Fruit fly (Drosophila melanogaster) whole organism, embryonic: Measurements from ENCODE around the gene CG31904.

Source experiments
- CG1024 ChIP-seq: fragments of 200-800 bp; sonication (Bioruptor generic); IDR thresholded peaks from 2 replicates; pipeline ENCODE4 v1.3.6; 2022; ENCODE audit warnings: missing biosample characterization, missing genetic modification characterization
- CG12071 ChIP-seq: fragments of 200-800 bp; sonication (Bioruptor generic); optimal IDR thresholded peaks from 3 replicates; lab custom pipeline; 2018; ENCODE audit warnings: missing biosample characterization, mild to moderate bottlenecking, missing genetic modification characterization
- CG12659 ChIP-seq: fragments of 200-800 bp; sonication (Bioruptor generic); optimal IDR thresholded peaks from 3 replicates; lab custom pipeline; 2017; ENCODE audit warnings: mild to moderate bottlenecking, missing biosample characterization, missing genetic modification reagents, missing genetic modification characterization
- CG15073 ChIP-seq: fragments of 200-800 bp; sonication (Bioruptor generic); optimal IDR thresholded peaks from 2 replicates; lab custom pipeline; 2016; ENCODE audit warnings: missing biosample characterization, missing genetic modification characterization
- CG1602 ChIP-seq: fragments of 200-800 bp; sonication (Bioruptor generic); optimal IDR thresholded peaks from 3 replicates; lab custom pipeline; 2016; ENCODE audit warnings: missing biosample characterization, missing genetic modification characterization
- CG1603 ChIP-seq: fragments of 200-800 bp; sonication (Bioruptor generic); optimal IDR thresholded peaks from 2 replicates; lab custom pipeline; 2019; ENCODE audit warnings: missing biosample characterization, mild to moderate bottlenecking, missing genetic modification characterization, moderate library complexity
- CG32532 ChIP-seq: fragments of 200-800 bp; sonication (Bioruptor generic); IDR thresholded peaks from 2 replicates; pipeline ENCODE4 v1.3.6; 2022; ENCODE audit warnings: missing biosample characterization, missing genetic modification characterization
- CG34376 ChIP-seq: fragments of 200-800 bp; sonication (Bioruptor generic); optimal IDR thresholded peaks from 2 replicates; lab custom pipeline; 2018; ENCODE audit warnings: missing biosample characterization, mild to moderate bottlenecking, missing genetic modification characterization
- CG7372 ChIP-seq: fragments of 200-800 bp; sonication (Bioruptor generic); IDR thresholded peaks from 2 replicates; pipeline ENCODE4 v1.3.6; 2022; ENCODE audit warnings: missing biosample characterization, missing genetic modification characterization
- CG8359 ChIP-seq: fragments of 200-800 bp; sonication (Bioruptor generic); optimal IDR thresholded peaks from 2 replicates; lab custom pipeline; 2017; ENCODE audit warnings: missing biosample characterization, mild to moderate bottlenecking, missing genetic modification characterization, borderline replicate concordance
- CG9817 ChIP-seq: fragments of 200-800 bp; sonication (Bioruptor generic); optimal IDR thresholded peaks from 2 replicates; lab custom pipeline; 2018; ENCODE audit warnings: missing biosample characterization, mild to moderate bottlenecking, missing genetic modification characterization, moderate library complexity
- D ChIP-seq, 2 experiments: fragments of 200-800 bp in 1 of 2; fragments of >200 bp in 1 of 2; sonication (Bioruptor generic) in 1 of 2; optimal IDR thresholded peaks; 2 replicates in 1 of 2; 3 replicates in 1 of 2; lab custom pipeline; 2017; ENCODE audit warnings: mild to moderate bottlenecking in 1 of 2, missing biosample characterization in 1 of 2, missing genetic modification characterization in 1 of 2, missing genetic modification reagents in 1 of 2
- Ets65A ChIP-seq: fragments of 200-800 bp; sonication (Bioruptor generic); peaks from one replicate; lab custom pipeline; 2016; ENCODE audit warnings: missing biosample characterization, missing genetic modification characterization
- Fer1 ChIP-seq: fragments of 200-800 bp; sonication (Bioruptor generic); optimal IDR thresholded peaks from 2 replicates; lab custom pipeline; 2017; ENCODE audit warnings: missing biosample characterization, mild to moderate bottlenecking, missing genetic modification characterization
- Hr78 ChIP-seq, 2 experiments: fragments of 200-800 bp in 1 of 2; fragments of >200 bp in 1 of 2; sonication (Bioruptor generic) in 1 of 2; optimal IDR thresholded peaks; 2 replicates each; lab custom pipeline; 2017 to 2019; ENCODE audit warnings: missing biosample characterization in 2 of 2, missing genetic modification characterization in 2 of 2, mild to moderate bottlenecking in 1 of 2, moderate library complexity in 1 of 2
- Jarid2 ChIP-seq: fragments of 200-800 bp; sonication (Bioruptor generic); optimal IDR thresholded peaks from 3 replicates; lab custom pipeline; 2017; ENCODE audit warnings: mild to moderate bottlenecking, missing biosample characterization, missing genetic modification reagents, missing genetic modification characterization
- Lim3 ChIP-seq: fragments of 200-800 bp; sonication (Bioruptor generic); IDR thresholded peaks from 2 replicates; pipeline ENCODE4 v1.3.6; 2022; ENCODE audit warnings: missing biosample characterization, missing genetic modification characterization
- Mes4 ChIP-seq: fragments of 200-800 bp; sonication (Bioruptor generic); optimal IDR thresholded peaks from 2 replicates; lab custom pipeline; 2016; ENCODE audit warnings: missing biosample characterization, missing genetic modification characterization
- Taf1 ChIP-seq: fragments of 200-800 bp; sonication (Bioruptor generic); IDR thresholded peaks from 2 replicates; pipeline ENCODE4 v1.3.6; 2022; ENCODE audit warnings: missing biosample characterization, missing genetic modification characterization
- ab ChIP-seq: fragments of 200-800 bp; sonication (Bioruptor generic); optimal IDR thresholded peaks from 2 replicates; lab custom pipeline; 2016; ENCODE audit warnings: missing biosample characterization, missing genetic modification characterization
- caup ChIP-seq: fragments of 200-800 bp; sonication (Bioruptor generic); optimal IDR thresholded peaks from 3 replicates; lab custom pipeline; 2017; ENCODE audit warnings: missing biosample characterization, mild to moderate bottlenecking, missing genetic modification characterization, moderate library complexity; ENCODE audit not compliant: severe bottlenecking
- crp ChIP-seq, 2 experiments: fragments of 200-800 bp; sonication (Bioruptor generic); optimal IDR thresholded peaks; 2 replicates in 1 of 2; 3 replicates in 1 of 2; lab custom pipeline; 2017; ENCODE audit warnings: missing biosample characterization in 2 of 2, missing genetic modification characterization in 2 of 2, mild to moderate bottlenecking in 1 of 2, moderate library complexity in 1 of 2
- dmrt99B ChIP-seq: fragments of 200-800 bp; sonication (Bioruptor generic); optimal IDR thresholded peaks from 2 replicates; lab custom pipeline; 2018; ENCODE audit warnings: missing biosample characterization, mild to moderate bottlenecking, missing genetic modification characterization, moderate library complexity
- exex ChIP-seq: fragments of 200-800 bp; sonication (Bioruptor generic); optimal IDR thresholded peaks from 4 replicates; lab custom pipeline; 2018; ENCODE audit warnings: missing biosample characterization, mild to moderate bottlenecking, missing genetic modification characterization, moderate library complexity
- fd3F ChIP-seq: fragments of 200-800 bp; sonication (Bioruptor generic); optimal IDR thresholded peaks from 2 replicates; lab custom pipeline; 2018; ENCODE audit warnings: missing biosample characterization, mild to moderate bottlenecking, missing genetic modification characterization, moderate library complexity
- fd64A ChIP-seq: fragments of 200-800 bp; sonication (Bioruptor generic); optimal IDR thresholded peaks from 3 replicates; lab custom pipeline; 2018; ENCODE audit warnings: missing biosample characterization, mild to moderate bottlenecking, missing genetic modification characterization
- grn ChIP-seq: fragments of 200-800 bp; sonication (Bioruptor generic); optimal IDR thresholded peaks from 3 replicates; lab custom pipeline; 2017; ENCODE audit warnings: missing biosample characterization, missing genetic modification characterization
- her ChIP-seq: fragments of 200-800 bp; sonication (Bioruptor generic); optimal IDR thresholded peaks from 2 replicates; lab custom pipeline; 2016; ENCODE audit warnings: missing biosample characterization, missing genetic modification characterization
- sd ChIP-seq: fragments of 200-800 bp; sonication (Bioruptor generic); optimal IDR thresholded peaks from 3 replicates; lab custom pipeline; 2018; ENCODE audit warnings: missing biosample characterization, mild to moderate bottlenecking, missing genetic modification characterization, moderate library complexity
- slou ChIP-seq: fragments of 200-800 bp; sonication (Bioruptor generic); optimal IDR thresholded peaks from 3 replicates; lab custom pipeline; 2016; ENCODE audit warnings: missing biosample characterization, missing genetic modification characterization
- slp2 ChIP-seq: fragments of 200-800 bp; sonication (Bioruptor generic); optimal IDR thresholded peaks from 2 replicates; lab custom pipeline; 2016; ENCODE audit warnings: missing biosample characterization, missing genetic modification characterization
- trem ChIP-seq: fragments of 200-800 bp; optimal IDR thresholded peaks from 3 replicates; lab custom pipeline; 2019; ENCODE audit warnings: missing biosample characterization, mild to moderate bottlenecking, missing genetic modification characterization, moderate library complexity
- vfl ChIP-seq: fragments of 200-800 bp; sonication (Bioruptor generic); optimal IDR thresholded peaks from 2 replicates; lab custom pipeline; 2016; ENCODE audit warnings: missing biosample characterization, missing genetic modification characterization
- vvl ChIP-seq: fragments of 200-800 bp; sonication (Bioruptor generic); IDR thresholded peaks from 2 replicates; pipeline ENCODE4 v1.3.6; 2022; ENCODE audit warnings: missing biosample characterization, missing genetic modification characterization
- wdn ChIP-seq: fragments of 200-800 bp; sonication (Bioruptor generic); IDR thresholded peaks from 2 replicates; pipeline ENCODE4 v1.3.6; 2022; ENCODE audit warnings: missing biosample characterization, missing genetic modification characterization
- zen ChIP-seq: fragments of 200-800 bp; sonication (Bioruptor generic); optimal IDR thresholded peaks from 3 replicates; lab custom pipeline; 2018; ENCODE audit warnings: missing biosample characterization, mild to moderate bottlenecking, missing genetic modification characterization, moderate library complexity

CG31904 gene

DNA sequence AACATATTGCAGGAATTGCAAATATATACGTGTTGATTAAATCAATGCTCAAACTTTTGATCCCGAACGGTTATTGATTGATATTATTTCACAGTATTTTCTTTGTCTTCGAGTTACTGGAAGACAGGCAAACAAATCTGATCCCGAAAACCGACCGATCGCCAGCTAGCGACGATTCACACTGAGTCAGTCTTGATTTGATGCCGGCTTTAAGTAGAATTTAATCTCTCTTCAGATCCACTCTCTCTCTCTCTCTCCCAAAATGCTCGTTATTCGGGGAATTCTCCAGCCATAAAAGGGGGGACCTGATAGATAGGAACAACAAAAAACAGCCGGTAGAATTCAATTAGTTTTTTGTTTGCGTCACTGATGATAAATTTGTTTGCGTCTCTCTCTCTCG lies 37.2 kb downstream of the CG31904 start, which contains the start of gene Tep2 (continued):
- no peak for TF ChIP-seq Lim3 (GFP tag; lab: Robert Waterston, UW)
- no peak for TF ChIP-seq fd64A (GFP tag; lab: Kevin White, UChicago)
- no peak for TF ChIP-seq CG1024 (GFP tag; lab: Robert Waterston, UW)
- TF ChIP-seq wdn (GFP tag; lab: Robert Waterston, UW), result no peak
- no peak for TF ChIP-seq zen
- no peak for TF ChIP-seq trem (tag; lab: Kevin White, UChicago)
- no peak for TF ChIP-seq crp (GFP tag; optimal IDR thresholded peaks at IDR 0.05; lab: Kevin White, UChicago)
- TF ChIP-seq Taf1 (GFP tag; lab: Robert Waterston, UW), result no peak
- TF ChIP-seq CG8359 (GFP tag; lab: Kevin White, UChicago), result peak; percentile 23
- peak; percentile 83 for TF ChIP-seq Jarid2
- no peak for TF ChIP-seq Hr78 (GFP tag; optimal IDR thresholded peaks at IDR 0.05; lab: Kevin White, UChicago)
- no peak for TF ChIP-seq dmrt99B (tag; lab: Kevin White, UChicago)

dm6 chr2L:7692583-7693080 lies 46.0 kb downstream of the CG31904 start, which contains the start of the genes CG7025 and CG43235:
Gene CG7025, minus strand, starts transcription at chr2L:7692683.
Gene CG43235, plus strand, starts transcription at chr2L:7693030.
- TF ChIP-seq fd3F, result no peak
- no peak for TF ChIP-seq CG1602 (GFP tag; lab: Kevin White, UChicago)
- TF ChIP-seq CG9817 (tag; lab: Kevin White, UChicago), result no peak
- no peak for TF ChIP-seq slou (GFP tag; lab: Kevin White, UChicago)
- TF ChIP-seq exex, result peak; percentile 32

DNA sequence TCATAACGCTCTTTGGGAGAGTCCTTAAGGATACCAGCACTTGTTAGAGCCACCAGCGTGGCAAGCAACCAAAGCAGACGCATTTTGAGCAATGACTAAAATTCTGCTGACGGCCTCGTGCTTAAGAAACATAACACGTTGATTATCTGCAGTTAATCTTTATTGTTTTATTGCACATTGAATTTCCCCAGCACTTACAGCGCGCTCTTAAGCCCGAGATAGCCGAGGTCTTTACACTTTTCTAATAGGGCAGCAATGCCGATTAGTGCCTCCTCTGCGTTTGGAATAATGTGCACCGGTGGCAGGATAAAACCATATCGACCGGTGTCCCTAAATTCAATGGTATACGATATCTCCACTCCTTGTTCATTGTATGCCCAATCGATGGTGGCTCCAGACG lies 47.6 kb downstream of the CG31904 start, which contains the start of gene CG18585:
CG18585 (minus strand) TSS at position 101 of the 400 bp plus-strand sequence.
- TF ChIP-seq Fer1 (GFP tag; lab: Kevin White, UChicago) (no peak), CG32532 (GFP tag; lab: Robert Waterston, UW) (no peak), her (GFP tag; lab: Kevin White, UChicago) (no peak), vvl (GFP tag; lab: Robert Waterston, UW) (no peak), Mes4 (GFP tag; lab: Kevin White, UChicago) (no peak), vfl (GFP tag; lab: Kevin White, UChicago) (no peak), CG34376 (no peak), caup (GFP tag; lab: Kevin White, UChicago) (no peak), CG12659 (GFP tag; lab: Kevin White, UChicago) (no peak), CG12071 (no peak), ab (GFP tag; lab: Kevin White, UChicago) (no peak), crp (GFP tag; optimal IDR thresholded peaks at IDR 0.05; lab: Kevin White, UChicago) (no peak), CG7372 (GFP tag; lab: Robert Waterston, UW) (no peak)

dm6 chr2L:7690449-7690848 lies 48.2 kb downstream of the CG31904 start:
- TF ChIP-seq grn (GFP tag; lab: Kevin White, UChicago) (peak; percentile 66), exex (peak; percentile 83), D (optimal IDR thresholded peaks at IDR 0.05; lab: Kevin White, UChicago) (no peak), D (GFP tag; optimal IDR thresholded peaks at IDR 0.05; lab: Kevin White, UChicago) (no peak), CG15073 (no peak), slp2 (GFP tag; lab: Kevin White, UChicago) (no peak), sd (peak; percentile 80), CG1603 (tag; lab: Kevin White, UChicago) (no peak), Ets65A (peak; percentile 36)
- TF ChIP-seq, all 482 proteins: peak for 4
